Fruit fly (Drosophila melanogaster) whole organism, embryonic: ENCODE data around the gene CG13315.
A peak's percentile ranks its signal among the peaks of the same experiment; 100 is the strongest.

ENCODE experiments used
- Atf3 ChIP-seq: fragments of 200-800 bp; sonication (Bioruptor generic); optimal IDR thresholded peaks from 3 replicates; lab custom pipeline; 2016; ENCODE audit warnings: missing biosample characterization, missing genetic modification characterization
- B-H1 ChIP-seq: fragments of 200-800 bp; sonication (Bioruptor generic); IDR thresholded peaks from 3 replicates; pipeline ENCODE4 v1.3.6; 2022; ENCODE audit warnings: missing biosample characterization, missing genetic modification characterization
- Bteb2 ChIP-seq: fragments of 200-800 bp; sonication (Bioruptor generic); optimal IDR thresholded peaks from 2 replicates; lab custom pipeline; 2016; ENCODE audit warnings: missing biosample characterization, missing genetic modification characterization
- CG10147 ChIP-seq: fragments of 200-800 bp; sonication (Bioruptor generic); optimal IDR thresholded peaks from 2 replicates; lab custom pipeline; 2019; ENCODE audit warnings: missing biosample characterization, mild to moderate bottlenecking, missing genetic modification characterization, moderate library complexity
- CG10543 ChIP-seq: fragments of 200-800 bp; sonication (Bioruptor generic); optimal IDR thresholded peaks from 3 replicates; lab custom pipeline; 2017; ENCODE audit warnings: missing biosample characterization, mild to moderate bottlenecking, missing genetic modification characterization, moderate library complexity
- CG1233 ChIP-seq: fragments of 200-800 bp; sonication (Bioruptor generic); optimal IDR thresholded peaks from 4 replicates; lab custom pipeline; 2018; ENCODE audit warnings: missing biosample characterization, mild to moderate bottlenecking, missing genetic modification characterization
- CG12769 ChIP-seq: fragments of 200-800 bp; sonication (Bioruptor generic); optimal IDR thresholded peaks from 2 replicates; lab custom pipeline; 2019; ENCODE audit warnings: missing biosample characterization, mild to moderate bottlenecking, missing genetic modification characterization, moderate library complexity
- CG15601 ChIP-seq: fragments of 200-800 bp; sonication (Bioruptor generic); optimal IDR thresholded peaks from 3 replicates; lab custom pipeline; 2019; ENCODE audit warnings: missing biosample characterization, mild to moderate bottlenecking, missing genetic modification characterization, moderate library complexity
- CG18476 ChIP-seq: fragments of 200-800 bp; sonication (Bioruptor generic); optimal IDR thresholded peaks from 2 replicates; lab custom pipeline; 2016; ENCODE audit warnings: missing biosample characterization, mild to moderate bottlenecking, missing genetic modification characterization
- CG18764 ChIP-seq: fragments of 200-800 bp; sonication (Bioruptor generic); optimal IDR thresholded peaks from 3 replicates; lab custom pipeline; 2016; ENCODE audit warnings: missing biosample characterization, missing genetic modification characterization
- CG30020 ChIP-seq: fragments of 200-800 bp; optimal IDR thresholded peaks from 2 replicates; lab custom pipeline; 2019; ENCODE audit warnings: missing biosample characterization, mild to moderate bottlenecking, missing genetic modification characterization, moderate library complexity
- CG31365 ChIP-seq: fragments of 200-800 bp; sonication (Bioruptor generic); optimal IDR thresholded peaks from 2 replicates; lab custom pipeline; 2018; ENCODE audit warnings: missing biosample characterization, mild to moderate bottlenecking, missing genetic modification characterization
- CG3407 ChIP-seq: fragments of 200-800 bp; sonication (Bioruptor generic); optimal IDR thresholded peaks from 2 replicates; lab custom pipeline; 2018; ENCODE audit warnings: missing biosample characterization, mild to moderate bottlenecking, missing genetic modification characterization
- CG42726 ChIP-seq: fragments of 200-800 bp; sonication (Bioruptor generic); IDR thresholded peaks from 2 replicates; pipeline ENCODE4 v1.3.6; 2022; ENCODE audit warnings: missing biosample characterization, missing genetic modification characterization; ENCODE audit not compliant: partially characterized antibody
- CG4820 ChIP-seq: fragments of 200-800 bp; sonication (Bioruptor generic); optimal IDR thresholded peaks from 3 replicates; lab custom pipeline; 2016; ENCODE audit warnings: missing biosample characterization, missing genetic modification characterization
- CG6175 ChIP-seq: fragments of 200-800 bp; sonication (Bioruptor generic); IDR thresholded peaks from 3 replicates; pipeline ENCODE4 v1.3.6; 2022; ENCODE audit warnings: missing biosample characterization, missing genetic modification characterization
- CG7357 ChIP-seq: fragments of 200-800 bp; sonication (Bioruptor generic); IDR thresholded peaks from 3 replicates; pipeline ENCODE4 v1.3.6; 2022; ENCODE audit warnings: missing biosample characterization, missing genetic modification characterization
- CG9437 ChIP-seq: fragments of 200-800 bp; sonication (Bioruptor generic); optimal IDR thresholded peaks from 2 replicates; lab custom pipeline; 2018; ENCODE audit warnings: missing biosample characterization, mild to moderate bottlenecking, missing genetic modification characterization
- Dip3 ChIP-seq: fragments of 200-800 bp; sonication (Bioruptor generic); optimal IDR thresholded peaks from 3 replicates; lab custom pipeline; 2016; ENCODE audit warnings: missing biosample characterization, missing genetic modification characterization
- HLHmδ ChIP-seq: fragments of 200-800 bp; sonication (Bioruptor generic); optimal IDR thresholded peaks from 2 replicates; lab custom pipeline; 2018; ENCODE audit warnings: missing biosample characterization, mild to moderate bottlenecking, missing genetic modification characterization, moderate library complexity
- Hr3 ChIP-seq: fragments of 200-800 bp; sonication (Bioruptor generic); optimal IDR thresholded peaks from 3 replicates; lab custom pipeline; 2016; ENCODE audit warnings: missing biosample characterization, missing genetic modification characterization
- Lim3 ChIP-seq: fragments of 200-800 bp; sonication (Bioruptor generic); IDR thresholded peaks from 2 replicates; pipeline ENCODE4 v1.3.6; 2022; ENCODE audit warnings: missing biosample characterization, missing genetic modification characterization
- MTF-1 ChIP-seq: fragments of 200-800 bp; sonication (Bioruptor generic); optimal IDR thresholded peaks from 2 replicates; lab custom pipeline; 2018; ENCODE audit warnings: missing biosample characterization, mild to moderate bottlenecking, missing genetic modification characterization, borderline replicate concordance
- NC2β ChIP-seq: fragments of 200-800 bp; sonication (Bioruptor generic); optimal IDR thresholded peaks from 2 replicates; lab custom pipeline; 2016; ENCODE audit warnings: missing biosample characterization, missing genetic modification characterization
- NK7.1 ChIP-seq: fragments of 200-800 bp; sonication (Bioruptor generic); optimal IDR thresholded peaks from 3 replicates; lab custom pipeline; 2016; ENCODE audit warnings: missing biosample characterization, missing genetic modification characterization
- Ravus ChIP-seq: fragments of 200-800 bp; sonication (Bioruptor generic); IDR thresholded peaks from 2 replicates; pipeline ENCODE4 v1.3.6; 2022; ENCODE audit warnings: missing biosample characterization, missing genetic modification characterization
- TFAM ChIP-seq: fragments of 200-800 bp; sonication (Bioruptor generic); optimal IDR thresholded peaks from 2 replicates; lab custom pipeline; 2017; ENCODE audit warnings: missing biosample characterization, missing genetic modification characterization, inconsistent platforms
- Tbp ChIP-seq: fragments of >200 bp; optimal IDR thresholded peaks from 2 replicates; lab custom pipeline; 2018; ENCODE audit warnings: missing biosample characterization, missing genetic modification characterization
- Trl ChIP-seq, 3 experiments: fragments of >200 bp in 2 of 3; fragments of 200-800 bp in 1 of 3; sonication (Bioruptor generic) in 1 of 3; optimal IDR thresholded peaks; 2 replicates in 1 of 3; 3 replicates in 2 of 3; lab custom pipeline; 2016 to 2017; ENCODE audit warnings: missing biosample characterization in 1 of 3, missing genetic modification characterization in 1 of 3
- Usf ChIP-seq: fragments of 200-800 bp; sonication (Bioruptor generic); optimal IDR thresholded peaks from 2 replicates; lab custom pipeline; 2017; ENCODE audit warnings: missing genotype, missing biosample characterization, missing genetic modification characterization
- ab ChIP-seq: fragments of 200-800 bp; sonication (Bioruptor generic); optimal IDR thresholded peaks from 2 replicates; lab custom pipeline; 2016; ENCODE audit warnings: missing biosample characterization, missing genetic modification characterization
- bab2 ChIP-seq: fragments of 200-800 bp; sonication (Bioruptor generic); optimal IDR thresholded peaks from 2 replicates; lab custom pipeline; 2016; ENCODE audit warnings: missing biosample characterization, missing genetic modification characterization
- bsh ChIP-seq, 2 experiments: fragments of 200-800 bp; sonication (Bioruptor generic); optimal IDR thresholded peaks; 2 replicates each; lab custom pipeline; 2017 to 2018; ENCODE audit warnings: mild to moderate bottlenecking in 2 of 2, missing biosample characterization in 2 of 2, missing genetic modification characterization in 2 of 2, moderate library complexity in 1 of 2
- cas ChIP-seq: fragments of 200-800 bp; sonication (Bioruptor generic); IDR thresholded peaks from 2 replicates; pipeline ENCODE4 v1.3.6; 2022; ENCODE audit warnings: missing biosample characterization, missing genetic modification characterization
- dm ChIP-seq: fragments of 200-800 bp; sonication (Bioruptor generic); optimal IDR thresholded peaks from 3 replicates; lab custom pipeline; 2016; ENCODE audit warnings: missing biosample characterization, missing genetic modification characterization
- hbn ChIP-seq: fragments of 200-800 bp; sonication (Bioruptor generic); IDR thresholded peaks from 2 replicates; pipeline ENCODE4 v1.3.6; 2022; ENCODE audit warnings: missing biosample characterization, missing genetic modification characterization; ENCODE audit not compliant: partially characterized antibody
- nerfin-2 ChIP-seq: fragments of 200-800 bp; sonication (Bioruptor generic); IDR thresholded peaks from 2 replicates; pipeline ENCODE4 v1.3.6; 2022; ENCODE audit warnings: missing biosample characterization, missing genetic modification characterization; ENCODE audit not compliant: partially characterized antibody
- prd ChIP-seq, 3 experiments: fragments of >200 bp in 2 of 3; fragments of 200-800 bp in 1 of 3; sonication (Bioruptor generic) in 1 of 3; optimal IDR thresholded peaks in 2 of 3; IDR thresholded peaks in 1 of 3; 2 replicates in 2 of 3; 3 replicates in 1 of 3; pipeline versions ENCODE4 v1.3.6 to Lab custom; 2017 to 2022; ENCODE audit warnings: missing biosample characterization in 1 of 3, missing genetic modification characterization in 1 of 3
- psq ChIP-seq: fragments of 200-800 bp; sonication (Bioruptor generic); optimal IDR thresholded peaks from 2 replicates; lab custom pipeline; 2017; ENCODE audit warnings: missing biosample characterization, missing genetic modification characterization
- pum ChIP-seq: fragments of 200-800 bp; sonication (Bioruptor generic); optimal IDR thresholded peaks from 2 replicates; lab custom pipeline; 2016; ENCODE audit warnings: missing biosample characterization, missing genetic modification characterization
- ranshi ChIP-seq: fragments of 200-800 bp; sonication (Bioruptor generic); IDR thresholded peaks from 2 replicates; pipeline ENCODE4 v1.3.6; 2022; ENCODE audit warnings: missing biosample characterization, missing genetic modification characterization
- sens-2 ChIP-seq: fragments of 200-800 bp; sonication (Bioruptor generic); IDR thresholded peaks from 2 replicates; pipeline ENCODE4 v1.3.6; 2022; ENCODE audit warnings: missing biosample characterization, missing genetic modification characterization
- ssp ChIP-seq: fragments of 200-800 bp; sonication (Bioruptor generic); IDR thresholded peaks from 2 replicates; pipeline ENCODE4 v1.3.6; 2022; ENCODE audit warnings: missing biosample characterization, missing genetic modification characterization
- tll ChIP-seq, 2 experiments: fragments of 200-800 bp in 1 of 2; fragments of >200 bp in 1 of 2; sonication (Bioruptor generic) in 1 of 2; optimal IDR thresholded peaks; 2 replicates each; lab custom pipeline; 2017 to 2019; ENCODE audit warnings: missing biosample characterization in 2 of 2, missing genetic modification characterization in 2 of 2, mild to moderate bottlenecking in 1 of 2, moderate library complexity in 1 of 2
- ttk ChIP-seq: fragments of 200-800 bp; sonication (Bioruptor generic); IDR thresholded peaks from 2 replicates; pipeline ENCODE4 v2.1.2; 2022; ENCODE audit warnings: missing biosample characterization, missing genetic modification characterization
- tx ChIP-seq: fragments of 200-800 bp; sonication (Bioruptor generic); optimal IDR thresholded peaks from 2 replicates; lab custom pipeline; 2016; ENCODE audit warnings: missing biosample characterization, missing genetic modification characterization
- wor ChIP-seq: fragments of 200-800 bp; sonication (Bioruptor generic); IDR thresholded peaks from 2 replicates; pipeline ENCODE4 v1.3.6; 2022; ENCODE audit warnings: missing biosample characterization, missing genetic modification characterization
- zfh2 ChIP-seq: fragments of 200-800 bp; sonication (Bioruptor generic); optimal IDR thresholded peaks from 2 replicates; lab custom pipeline; 2016; ENCODE audit warnings: missing biosample characterization, missing genetic modification characterization

CG13315 gene

DNA sequence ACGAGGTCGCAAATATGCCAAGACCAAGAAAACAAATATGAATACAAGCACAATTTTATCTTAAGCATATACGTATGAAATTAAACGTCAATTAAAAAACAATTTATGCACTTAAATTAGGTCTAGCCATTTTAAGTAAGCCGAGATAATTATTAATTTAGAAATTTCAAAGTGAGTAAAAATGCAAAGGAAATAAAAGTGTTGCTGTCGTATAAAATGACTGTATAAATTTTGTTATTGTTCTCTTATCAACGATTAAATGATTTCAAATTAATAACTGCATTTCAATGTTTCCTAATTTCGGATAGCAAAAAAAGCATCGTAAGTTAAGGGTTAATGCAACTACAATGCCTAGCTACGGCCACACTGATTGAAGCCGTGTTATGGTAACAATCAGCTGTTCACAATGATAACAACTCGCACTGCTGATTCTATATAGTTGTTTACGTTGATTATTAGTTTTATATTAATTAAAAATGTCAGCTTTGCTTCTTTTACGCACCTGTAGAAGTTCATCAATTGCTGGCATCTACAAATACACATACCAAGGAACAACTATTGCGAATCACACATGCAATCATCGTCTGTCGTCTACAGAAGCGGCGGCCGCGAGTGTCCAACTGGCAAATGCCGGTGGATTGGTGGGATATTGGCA, 23.8 kb upstream of the CG13315 start, which contains the start of the genes CG4911 and CG4942 (continued):
- TF ChIP-seq TFAM (GFP tag; lab: Kevin White, UChicago) (no peak), CG4820 (GFP tag; lab: Kevin White, UChicago) (peak; percentile 58), ab (GFP tag; lab: Kevin White, UChicago) (peak; percentile 29), NK7.1 (GFP tag; lab: Kevin White, UChicago) (no peak), Dip3 (GFP tag; lab: Kevin White, UChicago) (peak; percentile 75), Lim3 (no peak), bsh (GFP tag; optimal IDR thresholded peaks at IDR 0.05; lab: Kevin White, UChicago) (peak in 1 of 2 experiments; percentile 57), CG9437 (peak; percentile 73), NC2β (peak; percentile 70), CG12769 (tag; lab: Kevin White, UChicago) (peak; percentile 61), CG10147 (GFP tag; lab: Kevin White, UChicago) (peak; percentile 78), Bteb2 (GFP tag; lab: Kevin White, UChicago) (peak; percentile 65), CG18764 (GFP tag; lab: Kevin White, UChicago) (peak; percentile 47), cas (GFP tag; lab: Robert Waterston, UW) (peak; percentile 21; the same call in 1 of the 2 replicates), tx (GFP tag; lab: Kevin White, UChicago) (peak; percentile 76), tll (GFP tag; optimal IDR thresholded peaks at IDR 0.05; lab: Kevin White, UChicago) (no peak), ranshi (GFP tag; lab: Robert Waterston, UW) (peak; percentile 70), pum (GFP tag; lab: Kevin White, UChicago) (peak; percentile 47), sens-2 (GFP tag; lab: Robert Waterston, UW) (no peak; the same call in 1 of the 2 replicates), Atf3 (GFP tag; lab: Kevin White, UChicago) (peak; percentile 43), zfh2 (GFP tag; lab: Kevin White, UChicago) (peak; percentile 56), B-H1 (GFP tag; lab: Robert Waterston, UW) (peak; percentile 36; the same call in 2 of the 3 replicates), nerfin-2 (GFP tag; lab: Robert Waterston, UW) (no peak), ssp (peak; percentile 50; the same call in 1 of the 2 replicates), dm (GFP tag; lab: Kevin White, UChicago) (peak; percentile 18), CG1233 (GFP tag; lab: Kevin White, UChicago) (no peak), hbn (GFP tag; lab: Robert Waterston, UW) (no peak), CG6175 (GFP tag; lab: Robert Waterston, UW) (peak; percentile 26; the same call in 1 of the 3 replicates), Trl (optimal IDR thresholded peaks at IDR 0.05; lab: Kevin White, UChicago) (no peak), Trl (GFP tag; optimal IDR thresholded peaks at IDR 0.05; lab: Kevin White, UChicago) (peak; percentile 61), CG7357 (GFP tag; lab: Robert Waterston, UW) (peak; percentile 66), MTF-1 (GFP tag; lab: Kevin White, UChicago) (no peak), CG18476 (GFP tag; lab: Kevin White, UChicago) (peak; percentile 59), CG15601 (tag; lab: Kevin White, UChicago) (peak; percentile 75), CG31365 (no peak), ttk (GFP tag; lab: Robert Waterston, UW) (peak; percentile 49), Usf (GFP tag; lab: Kevin White, UChicago) (peak; percentile 57), Tbp (GFP tag; lab: Kevin White, UChicago) (peak; percentile 58), CG30020 (tag; lab: Kevin White, UChicago) (peak; percentile 70), psq (no peak), Ravus (GFP tag; lab: Robert Waterston, UW) (no peak; the same call in 1 of the 2 replicates), HLHmδ (GFP tag; lab: Kevin White, UChicago) (no peak), CG10543 (GFP tag; lab: Kevin White, UChicago) (peak; percentile 78), CG42726 (GFP tag; lab: Robert Waterston, UW) (no peak), wor (GFP tag; lab: Robert Waterston, UW) (no peak), Hr3 (GFP tag; lab: Kevin White, UChicago) (peak; percentile 75), CG3407 (GFP tag; lab: Kevin White, UChicago) (no peak), bab2 (GFP tag; lab: Kevin White, UChicago) (no peak), prd (optimal IDR thresholded peaks at IDR 0.05; lab: Kevin White, UChicago) (no peak), prd (GFP tag; IDR thresholded peaks at IDR 0.05; lab: Robert Waterston, UW) (peak; percentile 80)
